Fruit fly (Drosophila melanogaster) whole organism, embryonic: ENCODE data around the gene ppl.
A peak's percentile ranks its signal among the peaks of the same experiment; 100 is the strongest.

Experiments used
- Adf1 ChIP-seq: fragments of 200-800 bp; sonication (Bioruptor generic); IDR thresholded peaks from 2 replicates; pipeline ENCODE4 v1.3.6; 2022; ENCODE audit warnings: missing biosample characterization, missing genetic modification characterization
- CG1024 ChIP-seq: fragments of 200-800 bp; sonication (Bioruptor generic); IDR thresholded peaks from 2 replicates; pipeline ENCODE4 v1.3.6; 2022; ENCODE audit warnings: missing biosample characterization, missing genetic modification characterization
- CG10366 ChIP-seq: fragments of 200-800 bp; sonication (Bioruptor generic); IDR thresholded peaks from 2 replicates; pipeline ENCODE4 v1.3.6; 2022; ENCODE audit warnings: missing biosample characterization, missing genetic modification characterization
- CG10654 ChIP-seq: fragments of 200-800 bp; sonication (Bioruptor generic); optimal IDR thresholded peaks from 2 replicates; lab custom pipeline; 2016; ENCODE audit warnings: missing biosample characterization, missing genetic modification characterization
- CG12104 ChIP-seq: fragments of 200-800 bp; sonication (Bioruptor generic); optimal IDR thresholded peaks from 3 replicates; lab custom pipeline; 2016; ENCODE audit warnings: missing biosample characterization, missing genetic modification characterization
- CG12236 ChIP-seq: fragments of 200-800 bp; sonication (Bioruptor generic); optimal IDR thresholded peaks from 2 replicates; lab custom pipeline; 2016; ENCODE audit warnings: missing biosample characterization, missing genetic modification characterization
- CG12659 ChIP-seq: fragments of 200-800 bp; sonication (Bioruptor generic); optimal IDR thresholded peaks from 3 replicates; lab custom pipeline; 2017; ENCODE audit warnings: mild to moderate bottlenecking, missing biosample characterization, missing genetic modification reagents, missing genetic modification characterization
- CG14860 ChIP-seq: fragments of 200-800 bp; sonication (Bioruptor generic); IDR thresholded peaks from 3 replicates; pipeline ENCODE4 v1.3.6; 2022; ENCODE audit warnings: missing biosample characterization, missing genetic modification characterization; ENCODE audit not compliant: partially characterized antibody
- CG15073 ChIP-seq: fragments of 200-800 bp; sonication (Bioruptor generic); optimal IDR thresholded peaks from 2 replicates; lab custom pipeline; 2016; ENCODE audit warnings: missing biosample characterization, missing genetic modification characterization
- CG15479 ChIP-seq: fragments of 200-800 bp; sonication (Bioruptor generic); optimal IDR thresholded peaks from 3 replicates; lab custom pipeline; 2019; ENCODE audit warnings: missing biosample characterization, mild to moderate bottlenecking, missing genetic modification characterization, moderate library complexity
- CG16779 ChIP-seq: fragments of 200-800 bp; sonication (Bioruptor generic); IDR thresholded peaks from 2 replicates; pipeline ENCODE4 v1.3.6; 2022; ENCODE audit warnings: missing biosample characterization, missing genetic modification characterization
- CG17829 ChIP-seq: fragments of 200-800 bp; optimal IDR thresholded peaks from 2 replicates; lab custom pipeline; 2019; ENCODE audit warnings: missing biosample characterization, mild to moderate bottlenecking, missing genetic modification characterization, moderate library complexity
- CG18599 ChIP-seq: fragments of 200-800 bp; sonication (Bioruptor generic); optimal IDR thresholded peaks from 3 replicates; lab custom pipeline; 2017; ENCODE audit warnings: missing biosample characterization, missing genetic modification characterization, mild to moderate bottlenecking, moderate library complexity, missing genetic modification reagents
- CG2199 ChIP-seq: fragments of 200-800 bp; sonication (Bioruptor generic); IDR thresholded peaks from 3 replicates; pipeline ENCODE4 v1.3.6; 2022; ENCODE audit warnings: missing biosample characterization, missing genetic modification characterization
- CG2678 ChIP-seq: fragments of 200-800 bp; sonication (Bioruptor generic); optimal IDR thresholded peaks from 3 replicates; lab custom pipeline; 2019; ENCODE audit warnings: missing biosample characterization, mild to moderate bottlenecking, missing genetic modification characterization, moderate library complexity
- CG2712 ChIP-seq: fragments of 200-800 bp; optimal IDR thresholded peaks from 3 replicates; lab custom pipeline; 2019; ENCODE audit warnings: missing biosample characterization, mild to moderate bottlenecking, missing genetic modification characterization, moderate library complexity
- CG3065 ChIP-seq: fragments of 200-800 bp; sonication (Bioruptor generic); optimal IDR thresholded peaks from 2 replicates; lab custom pipeline; 2016; ENCODE audit warnings: missing biosample characterization, missing genetic modification characterization
- CG31441 ChIP-seq: fragments of 200-800 bp; sonication (Bioruptor generic); IDR thresholded peaks from 2 replicates; pipeline ENCODE4 v1.3.6; 2022; ENCODE audit warnings: missing biosample characterization, missing genetic modification characterization
- CG32767 ChIP-seq: fragments of 200-800 bp; sonication (Bioruptor generic); IDR thresholded peaks from 2 replicates; pipeline ENCODE4 v1.3.6; 2022; ENCODE audit warnings: missing biosample characterization, missing genetic modification characterization
- CG34376 ChIP-seq: fragments of 200-800 bp; sonication (Bioruptor generic); optimal IDR thresholded peaks from 2 replicates; lab custom pipeline; 2018; ENCODE audit warnings: missing biosample characterization, mild to moderate bottlenecking, missing genetic modification characterization
- CG3726 ChIP-seq: fragments of 200-800 bp; sonication (Bioruptor generic); IDR thresholded peaks from 3 replicates; pipeline ENCODE4, ENCODE4 v1.3.6; 2022; ENCODE audit warnings: missing biosample characterization, missing genetic modification characterization
- CG9609 ChIP-seq: fragments of 200-800 bp; sonication (Bioruptor generic); optimal IDR thresholded peaks from 3 replicates; lab custom pipeline; 2016; ENCODE audit warnings: missing biosample characterization, missing genetic modification characterization
- CG9727 ChIP-seq: fragments of 200-800 bp; sonication (Bioruptor generic); optimal IDR thresholded peaks from 3 replicates; lab custom pipeline; 2017; ENCODE audit warnings: missing biosample characterization, mild to moderate bottlenecking, missing genetic modification characterization
- Deaf1 ChIP-seq: fragments of 200-800 bp; optimal IDR thresholded peaks from 3 replicates; lab custom pipeline; 2019; ENCODE audit warnings: missing biosample characterization, mild to moderate bottlenecking, missing genetic modification characterization, moderate library complexity
- Dll ChIP-seq: fragments of 200-800 bp; sonication (Bioruptor generic); IDR thresholded peaks from 4 replicates; pipeline ENCODE4 v1.3.6; 2022; ENCODE audit warnings: missing biosample characterization, missing genetic modification characterization; ENCODE audit not compliant: partially characterized antibody
- ERR ChIP-seq: fragments of 200-800 bp; sonication (Bioruptor generic); optimal IDR thresholded peaks from 2 replicates; lab custom pipeline; 2016; ENCODE audit warnings: missing biosample characterization, missing genetic modification characterization
- GATAe ChIP-seq: fragments of 200-800 bp; sonication (Bioruptor generic); conservative IDR thresholded peaks from 2 replicates; pipeline ENCODE4 v1.3.6; 2022; ENCODE audit warnings: missing biosample characterization, missing genetic modification characterization
- Lim3 ChIP-seq: fragments of 200-800 bp; sonication (Bioruptor generic); IDR thresholded peaks from 2 replicates; pipeline ENCODE4 v1.3.6; 2022; ENCODE audit warnings: missing biosample characterization, missing genetic modification characterization
- Mad ChIP-seq: fragments of 200-800 bp; sonication (Bioruptor generic); optimal IDR thresholded peaks from 2 replicates; lab custom pipeline; 2016; ENCODE audit warnings: missing biosample characterization, missing genetic modification characterization
- Med ChIP-seq: fragments of 200-800 bp; sonication (Bioruptor generic); peaks from one replicate; lab custom pipeline; 2016; ENCODE audit warnings: missing biosample characterization, missing genetic modification characterization, mild to moderate bottlenecking, inconsistent platforms, moderate library complexity
- Myb ChIP-seq: fragments of 200-800 bp; sonication (Bioruptor generic); optimal IDR thresholded peaks from 2 replicates; lab custom pipeline; 2016; ENCODE audit warnings: missing biosample characterization, missing genetic modification characterization
- NC2β ChIP-seq: fragments of 200-800 bp; sonication (Bioruptor generic); optimal IDR thresholded peaks from 2 replicates; lab custom pipeline; 2016; ENCODE audit warnings: missing biosample characterization, missing genetic modification characterization
- Neu2 ChIP-seq: fragments of 200-800 bp; sonication (Bioruptor generic); optimal IDR thresholded peaks from 3 replicates; lab custom pipeline; 2016; ENCODE audit warnings: missing biosample characterization, missing genetic modification characterization, borderline replicate concordance
- bigmax ChIP-seq: fragments of 200-800 bp; sonication (Bioruptor generic); optimal IDR thresholded peaks from 2 replicates; lab custom pipeline; 2018; ENCODE audit warnings: missing biosample characterization, mild to moderate bottlenecking, missing genetic modification characterization
- bowl ChIP-seq: fragments of 200-800 bp; sonication (Bioruptor generic); IDR thresholded peaks from 2 replicates; pipeline ENCODE4 v1.3.6; 2022; ENCODE audit warnings: missing biosample characterization, missing genetic modification characterization
- chinmo ChIP-seq: fragments of 200-800 bp; sonication (Bioruptor generic); IDR thresholded peaks from 4 replicates; pipeline ENCODE4 v1.3.6; 2022; ENCODE audit warnings: missing biosample characterization, missing genetic modification characterization; ENCODE audit not compliant: partially characterized antibody
- ci ChIP-seq: fragments of 200-800 bp; sonication (Bioruptor generic); IDR thresholded peaks from 3 replicates; pipeline ENCODE4 v1.3.6; 2022; ENCODE audit warnings: missing biosample characterization, missing genetic modification characterization
- exex ChIP-seq: fragments of 200-800 bp; sonication (Bioruptor generic); optimal IDR thresholded peaks from 4 replicates; lab custom pipeline; 2018; ENCODE audit warnings: missing biosample characterization, mild to moderate bottlenecking, missing genetic modification characterization, moderate library complexity
- eyg ChIP-seq: fragments of 200-800 bp; sonication (Bioruptor generic); optimal IDR thresholded peaks from 3 replicates; lab custom pipeline; 2016; ENCODE audit warnings: missing biosample characterization, missing genetic modification characterization
- grn ChIP-seq: fragments of 200-800 bp; sonication (Bioruptor generic); optimal IDR thresholded peaks from 3 replicates; lab custom pipeline; 2017; ENCODE audit warnings: missing biosample characterization, missing genetic modification characterization
- gsb-n ChIP-seq: fragments of 200-800 bp; sonication (Bioruptor generic); optimal IDR thresholded peaks from 3 replicates; lab custom pipeline; 2018; ENCODE audit warnings: missing biosample characterization, mild to moderate bottlenecking, missing genetic modification characterization
- gt ChIP-seq: fragments of 200-800 bp; sonication (Bioruptor generic); IDR thresholded peaks from 2 replicates; pipeline ENCODE4 v1.3.6; 2022; ENCODE audit warnings: missing biosample characterization, missing genetic modification characterization
- ham ChIP-seq: fragments of 200-800 bp; sonication (Bioruptor generic); IDR thresholded peaks from 2 replicates; pipeline ENCODE4 v1.3.6; 2022; ENCODE audit warnings: missing biosample characterization, missing genetic modification characterization
- pros ChIP-seq: fragments of 200-800 bp; sonication (Bioruptor generic); optimal IDR thresholded peaks from 3 replicates; lab custom pipeline; 2019; ENCODE audit warnings: missing biosample characterization, mild to moderate bottlenecking, missing genetic modification characterization, moderate library complexity
- sisA ChIP-seq: fragments of 200-800 bp; sonication (Bioruptor generic); IDR thresholded peaks from 2 replicates; pipeline ENCODE4 v1.3.6; 2022; ENCODE audit warnings: missing biosample characterization, missing genetic modification characterization
- toy ChIP-seq: fragments of 200-800 bp; sonication (Bioruptor generic); IDR thresholded peaks from 2 replicates; pipeline ENCODE4 v1.3.6; 2022; ENCODE audit warnings: missing biosample characterization, missing genetic modification characterization
- wek ChIP-seq: fragments of 200-800 bp; sonication (Bioruptor generic); optimal IDR thresholded peaks from 3 replicates; lab custom pipeline; 2018; ENCODE audit warnings: missing biosample characterization, mild to moderate bottlenecking, missing genetic modification characterization, moderate library complexity

The ppl gene

dm6 chr3L:21285639-21286338 lies 4.5 kb upstream of the ppl start, which contains the start of the genes CG12974 and pzg (continued):
- TF ChIP-seq CG1024 (GFP tag; lab: Robert Waterston, UW) (no peak), CG12104 (peak; percentile 80), toy (peak; percentile 53; the same call in 1 of the 2 replicates), Mad (GFP tag; lab: Kevin White, UChicago) (peak; percentile 59), NC2β (GFP tag; lab: Kevin White, UChicago) (peak; percentile 80), CG3065 (GFP tag; lab: Kevin White, UChicago) (peak; percentile 35), wek (peak; percentile 19), ham (GFP tag; lab: Robert Waterston, UW) (peak; percentile 38; the same call in 1 of the 2 replicates), pros (GFP tag; lab: Kevin White, UChicago) (no peak), gt (GFP tag; lab: Robert Waterston, UW) (peak; percentile 85), CG10654 (GFP tag; lab: Kevin White, UChicago) (peak; percentile 67), CG10366 (peak; percentile 84), gsb-n (tag; lab: Kevin White, UChicago) (peak; percentile 54)

dm6 chr3L:21284720-21285638 lies 3.7 kb upstream of the ppl start:
- TF ChIP-seq Neu2 (GFP tag; lab: Kevin White, UChicago) (no peak), CG15479 (GFP tag; lab: Kevin White, UChicago) (no peak), grn (GFP tag; lab: Kevin White, UChicago) (peak; percentile 75), Lim3 (GFP tag; lab: Robert Waterston, UW) (no peak), CG12659 (GFP tag; lab: Kevin White, UChicago) (no peak), CG31441 (no peak), CG9727 (GFP tag; lab: Kevin White, UChicago) (no peak), CG9609 (no peak), sisA (no peak), Med (GFP tag; lab: Kevin White, UChicago) (peak; percentile 56), ERR (GFP tag; lab: Kevin White, UChicago) (no peak), bowl (no peak), CG18599 (no peak), CG16779 (no peak), exex (tag; lab: Kevin White, UChicago) (peak; percentile 97), CG2678 (tag; lab: Kevin White, UChicago) (no peak), eyg (GFP tag; lab: Kevin White, UChicago) (no peak), Adf1 (no peak), Myb (GFP tag; lab: Kevin White, UChicago) (no peak), chinmo (GFP tag; lab: Robert Waterston, UW) (0 out of 4 replicates have a peak, but pooled peaks have one; percentile 19), CG17829 (tag; lab: Kevin White, UChicago) (no peak), CG12236 (no peak), CG34376 (GFP tag; lab: Kevin White, UChicago) (peak; percentile 97), bigmax (GFP tag; lab: Kevin White, UChicago) (no peak), Dll (GFP tag; lab: Robert Waterston, UW) (no peak), CG2712 (tag; lab: Kevin White, UChicago) (no peak), CG2199 (GFP tag; lab: Robert Waterston, UW) (0 out of 3 replicates have a peak, but pooled peaks have one; percentile 10), CG32767 (GFP tag; lab: Robert Waterston, UW) (no peak), Deaf1 (tag; lab: Kevin White, UChicago) (peak; percentile 73), CG14860 (GFP tag; lab: Robert Waterston, UW) (no peak), GATAe (GFP tag; lab: Robert Waterston, UW) (peak; percentile 85), wek (no peak), CG15073 (GFP tag; lab: Kevin White, UChicago) (no peak), CG3726 (no peak), ci (GFP tag; lab: Robert Waterston, UW) (0 out of 3 replicates have a peak, but pooled peaks have one; percentile 16)
